Worm (Caenorhabditis elegans) whole organism, early embryonic: Measurements from ENCODE around the gene K08B5.1.

Source experiments
- B0310.2 ChIP-seq: sonication (generic microtip); optimal IDR thresholded peaks from 2 replicates; lab custom pipeline; 2016; ENCODE audit warnings: mild to moderate bottlenecking, missing genetic modification characterization, missing compliant biosample characterization
- aly-1 ChIP-seq: sonication (generic microtip); optimal IDR thresholded peaks from 2 replicates; lab custom pipeline; 2016; ENCODE audit warnings: missing genetic modification characterization, missing compliant biosample characterization
- ama-1 ChIP-seq: fragments of 150-350 bp; optimal IDR thresholded peaks from 2 replicates; lab custom pipeline; 2014
- ceh-13 ChIP-seq: fragments of 200-800 bp; sonication (Bioruptor generic); optimal IDR thresholded peaks from 2 replicates; lab custom pipeline; 2018; ENCODE audit warnings: mild to moderate bottlenecking, missing genetic modification characterization, missing compliant biosample characterization
- ceh-36 ChIP-seq: sonication (generic microtip); optimal IDR thresholded peaks from 2 replicates; lab custom pipeline; 2016; ENCODE audit warnings: missing genetic modification characterization, inconsistent platforms, missing compliant biosample characterization
- ets-7 ChIP-seq: sonication (generic microtip); optimal IDR thresholded peaks from 2 replicates; lab custom pipeline; 2016; ENCODE audit warnings: missing genotype, missing genetic modification characterization, missing compliant biosample characterization
- flt-1 ChIP-seq: fragments of 200-800 bp; sonication (Bioruptor generic); IDR thresholded peaks from 2 replicates; pipeline ENCODE4 v1.3.6; 2022; ENCODE audit warnings: missing genetic modification characterization, missing compliant biosample characterization
- hmbx-1 ChIP-seq: sonication (generic microtip); optimal IDR thresholded peaks from 2 replicates; lab custom pipeline; 2016; ENCODE audit warnings: mild to moderate bottlenecking, missing genetic modification characterization, missing compliant biosample characterization
- hmg-4 ChIP-seq: fragments of 200-800 bp; sonication (Bioruptor generic); optimal IDR thresholded peaks from 2 replicates; lab custom pipeline; 2018; ENCODE audit warnings: mild to moderate bottlenecking, missing genetic modification characterization, missing compliant biosample characterization
- pes-1 ChIP-seq: fragments of 200-800 bp; sonication (Bioruptor generic); IDR thresholded peaks from 2 replicates; pipeline ENCODE4 v1.3.6; 2022; ENCODE audit warnings: missing genetic modification reagents, missing genetic modification characterization, missing compliant biosample characterization
- scrt-1 ChIP-seq: fragments of 200-800 bp; sonication (Bioruptor generic); IDR thresholded peaks from 2 replicates; pipeline ENCODE4 v1.3.6; 2022; ENCODE audit warnings: missing genetic modification characterization, missing compliant biosample characterization
- tbx-11 ChIP-seq: fragments of 200-800 bp; sonication (Bioruptor generic); IDR thresholded peaks from 2 replicates; pipeline ENCODE4 v1.3.6; 2022; ENCODE audit warnings: missing genetic modification characterization, missing compliant biosample characterization
- tbx-37 ChIP-seq: fragments of 200-800 bp; sonication (Bioruptor generic); conservative IDR thresholded peaks from 2 replicates; pipeline ENCODE4 v1.3.6; 2022; ENCODE audit warnings: missing genetic modification reagents, missing genetic modification characterization, missing compliant biosample characterization
- tra-4 ChIP-seq: sonication (generic microtip); optimal IDR thresholded peaks from 2 replicates; lab custom pipeline; 2017; ENCODE audit warnings: missing genetic modification characterization, missing compliant biosample characterization

DNA sequence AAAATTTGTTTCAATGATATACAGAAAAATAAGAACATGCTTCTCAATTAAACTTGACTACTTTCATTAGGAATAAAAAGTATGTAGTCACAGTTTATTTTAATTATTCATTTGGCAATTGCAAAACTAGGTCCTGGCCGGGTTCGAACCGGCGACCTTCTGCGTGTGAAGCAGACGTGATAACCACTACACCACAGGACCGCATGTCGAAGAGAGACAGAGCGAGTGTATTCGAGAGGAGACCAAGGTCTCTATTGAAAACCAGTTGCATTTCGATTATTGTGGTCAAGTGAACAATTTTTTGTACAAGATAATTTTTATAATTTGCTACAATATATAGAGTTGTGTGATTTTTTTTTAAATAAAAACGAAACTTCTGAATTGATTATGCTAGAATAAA lies 32.6 kb downstream of the K08B5.1 start:
- TF ChIP-seq ama-1 (lab: Kevin White, UChicago) (no peak), hmbx-1 (tag; lab: Kevin White, UChicago) (peak; percentile 35), tra-4 (tag; lab: Kevin White, UChicago) (peak; percentile 53), ets-7 (tag; lab: Kevin White, UChicago) (no peak), pes-1 (GFP tag; lab: Robert Waterston, UW) (peak; percentile 89), tbx-11 (peak; percentile 81), ceh-36 (tag; lab: Kevin White, UChicago) (peak; percentile 43), aly-1 (tag; lab: Kevin White, UChicago) (peak; percentile 50), tbx-37 (peak; percentile 78), flt-1 (peak; percentile 79), ceh-13 (GFP tag; lab: Kevin White, UChicago) (peak; percentile 71), B0310.2 (tag; lab: Kevin White, UChicago) (peak; percentile 69), scrt-1 (GFP tag; lab: Robert Waterston, UW) (peak; percentile 82), hmg-4 (GFP tag; lab: Kevin White, UChicago) (peak; percentile 83)
